Worm (Caenorhabditis elegans): ENCODE data around the gene R07G3.8.

Gene R07G3.8

DNA sequence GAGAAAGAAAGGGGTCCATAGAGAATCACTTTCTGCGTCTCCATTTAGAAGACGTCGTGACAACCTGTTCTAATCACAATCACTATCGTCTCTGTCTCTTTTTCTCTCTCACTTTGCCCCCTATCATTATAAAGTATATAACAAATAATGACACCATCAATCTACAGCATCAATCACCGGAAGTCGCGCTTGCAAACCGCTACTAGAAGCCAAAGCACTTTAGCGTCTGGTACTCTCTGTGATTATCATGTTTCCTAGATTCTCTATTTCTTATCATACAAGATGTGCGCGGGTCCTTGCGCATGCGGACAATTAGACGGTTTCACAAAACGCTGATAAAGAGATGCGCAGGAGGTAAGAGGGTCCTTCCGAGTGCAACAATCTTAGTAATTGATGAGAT is 10.9 kb upstream of the R07G3.8 start:
- TF ChIP-seq nhr-48 (tag; optimal IDR thresholded peaks at IDR 0.05) (peak; percentile 62), lim-7 (GFP tag; IDR thresholded peaks at IDR 0.05) (no peak), dmd-6 (GFP tag; IDR thresholded peaks at IDR 0.05) (peak; percentile 23; the same call in 1 of the 2 replicates), hlh-11 (tag; optimal IDR thresholded peaks at IDR 0.05) (peak; percentile 12), Y75B8A.6 (GFP tag; IDR thresholded peaks at IDR 0.05) (no peak), ZK546.5 (tag; optimal IDR thresholded peaks at IDR 0.05) (no peak), nhr-28 (tag; optimal IDR thresholded peaks at IDR 0.05) (peak; percentile 33), mxl-3 (GFP tag; optimal IDR thresholded peaks at IDR 0.05) (peak; percentile 41), nhr-10 (tag; optimal IDR thresholded peaks at IDR 0.05) (peak; percentile 61), mdl-1 (tag; optimal IDR thresholded peaks at IDR 0.05) (peak; percentile 3 to 70), ctbp-1 (GFP tag; IDR thresholded peaks at IDR 0.05) (0 out of 2 replicates have a peak, but pooled peaks have one; percentile 14), cey-2 (tag; optimal IDR thresholded peaks at IDR 0.05; ENCODE audit: borderline replicate concordance, insufficient read depth) (peak; percentile 69)

DNA sequence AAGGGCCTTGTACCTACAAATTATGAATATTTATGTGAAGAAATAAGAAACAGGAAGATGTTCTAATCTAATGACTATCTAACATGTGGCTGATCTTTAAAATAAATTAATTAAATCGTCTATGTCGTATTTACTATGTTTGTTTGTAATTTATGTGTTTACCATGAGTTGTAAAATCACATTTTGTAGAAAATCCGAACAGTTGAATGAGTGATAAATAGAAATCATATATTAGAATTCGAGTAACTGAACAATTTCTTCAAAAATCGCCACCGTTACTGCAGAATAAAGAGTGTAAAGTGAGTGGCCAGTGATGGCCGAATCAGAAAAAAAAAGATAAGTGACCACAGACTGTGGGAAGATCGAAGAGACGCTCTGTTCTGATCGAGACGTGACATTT is 9.7 kb upstream of the R07G3.8 start:
- TF ChIP-seq aha-1 (tag) (peak; percentile 93), php-3 (GFP tag; IDR thresholded peaks at IDR 0.05) (no peak)

ce11 chrII:7628640-7629039 is 8.3 kb upstream of the R07G3.8 start:
- TF ChIP-seq hlh-30 (tag; optimal IDR thresholded peaks at IDR 0.05; ENCODE audit: insufficient read depth) (peak; percentile 53), mes-2 (tag; optimal IDR thresholded peaks at IDR 0.05; ENCODE audit: poor library complexity, severe bottlenecking) (no peak), mxl-3 (GFP tag; optimal IDR thresholded peaks at IDR 0.05) (peak; percentile 21)

ce11 chrII:7624995-7625394 is 4.7 kb upstream of the R07G3.8 start:
- TF ChIP-seq egl-43 (GFP tag; IDR thresholded peaks at IDR 0.05) (0 out of 2 replicates have a peak, but pooled peaks have one; percentile 31), spr-3 (GFP tag; optimal IDR thresholded peaks at IDR 0.05) (no peak), vab-7 (GFP tag; IDR thresholded peaks at IDR 0.05) (0 out of 2 replicates have a peak, but pooled peaks have one; percentile 30), nhr-77 (tag; optimal IDR thresholded peaks at IDR 0.05) (no peak), ceh-82 (tag; optimal IDR thresholded peaks at IDR 0.05) (no peak), ces-1 (GFP tag; optimal IDR thresholded peaks at IDR 0.05) (peak; percentile 25), unc-62 (GFP tag; optimal IDR thresholded peaks at IDR 0.05 in 1 of 2) (peak in 1 of 2 experiments; percentile 49), unc-62 (tag; optimal IDR thresholded peaks at IDR 0.05) (no peak)

- TF ChIP-seq tag-97 (GFP tag; IDR thresholded peaks at IDR 0.05): no peak
- no peak for TF ChIP-seq pqm-1 (tag; optimal IDR thresholded peaks at IDR 0.05)
- TF ChIP-seq lim-7 (GFP tag; IDR thresholded peaks at IDR 0.05): no peak
- no peak for TF ChIP-seq T20F7.1 (GFP tag; optimal IDR thresholded peaks at IDR 0.05)
- TF ChIP-seq spr-3 (GFP tag; optimal IDR thresholded peaks at IDR 0.05): no peak
- no peak for TF ChIP-seq hmg-1.1 (GFP tag; IDR thresholded peaks at IDR 0.05)
- TF ChIP-seq nhr-11 (tag; optimal IDR thresholded peaks at IDR 0.05): no peak
- TF ChIP-seq egl-43 (GFP tag; IDR thresholded peaks at IDR 0.05): no peak
- TF ChIP-seq tra-1 (GFP tag; IDR thresholded peaks at IDR 0.05): no peak
- no peak for TF ChIP-seq ceh-62 (tag; optimal IDR thresholded peaks at IDR 0.05)
- no peak for TF ChIP-seq fos-1 (tag; optimal IDR thresholded peaks at IDR 0.05)
- no peak for TF ChIP-seq Y48G9A.11 (GFP tag; IDR thresholded peaks at IDR 0.05)
- TF ChIP-seq zip-2 (tag; optimal IDR thresholded peaks at IDR 0.05): no peak
- TF ChIP-seq pha-4 (GFP tag; IDR thresholded peaks at IDR 0.05): no peak
- no peak for TF ChIP-seq pha-4 (tag; optimal IDR thresholded peaks at IDR 0.05)
- TF ChIP-seq ces-1 (GFP tag; optimal IDR thresholded peaks at IDR 0.05): no peak
- TF ChIP-seq ceh-28 (tag; optimal IDR thresholded peaks at IDR 0.05): no peak
Measured at ce11 chrII:7624272-7624671, 4.0 kb upstream of the R07G3.8 start.
